Fruit fly (Drosophila melanogaster): ENCODE measurements around the gene CG3106.

The CG3106 gene

DNA sequence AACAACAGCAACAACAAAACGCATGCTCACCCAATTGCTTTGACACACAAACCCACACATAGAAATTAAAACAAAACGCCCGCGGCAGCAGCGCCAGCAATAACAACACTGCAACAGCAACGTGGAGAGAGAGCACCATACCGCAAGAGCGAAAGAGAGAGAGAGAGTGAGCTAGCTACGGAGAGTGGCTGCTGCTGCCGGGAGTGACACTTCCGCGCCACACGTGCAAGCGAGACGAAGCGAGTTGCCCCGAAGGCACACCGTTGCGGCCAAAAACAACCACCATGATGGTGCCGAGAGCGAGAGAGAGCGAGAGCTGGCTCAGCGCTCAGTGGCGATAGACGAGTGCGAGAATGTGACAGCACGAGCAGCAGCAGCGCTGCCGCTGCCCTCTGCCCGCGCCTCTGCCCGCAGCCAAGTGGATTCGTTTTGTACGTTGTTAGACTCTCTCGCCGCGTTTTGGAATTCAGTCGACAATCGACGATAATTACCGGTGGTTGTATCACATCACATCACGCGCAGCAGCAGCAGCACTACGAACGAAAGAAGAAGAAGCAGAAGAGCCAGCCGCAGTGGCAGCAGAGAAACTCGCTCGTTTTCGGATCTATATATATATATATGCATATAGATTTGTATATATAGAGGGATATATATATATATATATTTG lies 31.1 kb upstream of the CG3106 start, which contains the start of gene btd (continued):
- no peak for TF ChIP-seq CG2712 (tag; optimal IDR thresholded peaks at IDR 0.05)
- TF ChIP-seq twi (tag; optimal IDR thresholded peaks at IDR 0.05) = peak; percentile 27
- no peak for TF ChIP-seq CG14014 (GFP tag; IDR thresholded peaks at IDR 0.05)
- TF ChIP-seq chinmo (GFP tag; IDR thresholded peaks at IDR 0.05; ENCODE audit: partially characterized antibody) = peak; percentile 88; the same call in 2 of the 4 replicates
- no peak for TF ChIP-seq tgo (GFP tag; IDR thresholded peaks at IDR 0.05)
- no peak for TF ChIP-seq Dbx (GFP tag; IDR thresholded peaks at IDR 0.05)
- no peak for TF ChIP-seq CG6654 (GFP tag; optimal IDR thresholded peaks at IDR 0.05)
- TF ChIP-seq gro (GFP tag; optimal IDR thresholded peaks at IDR 0.05) = peak; percentile 2
- no peak for TF ChIP-seq slou (GFP tag; optimal IDR thresholded peaks at IDR 0.05)
- TF ChIP-seq wek (GFP tag; optimal IDR thresholded peaks at IDR 0.05) = no peak
- no peak for TF ChIP-seq CG1024 (GFP tag; IDR thresholded peaks at IDR 0.05)
- no peak for TF ChIP-seq az2 (GFP tag; optimal IDR thresholded peaks at IDR 0.05)
- no peak for TF ChIP-seq croc (GFP tag; conservative IDR thresholded peaks at IDR 0.05)
- no peak for TF ChIP-seq sim (GFP tag; IDR thresholded peaks at IDR 0.05)
- TF ChIP-seq CG8924 (tag; optimal IDR thresholded peaks at IDR 0.05) = peak; percentile 78
- no peak for TF ChIP-seq CG1647 (GFP tag; optimal IDR thresholded peaks at IDR 0.05)
- no peak for TF ChIP-seq jumu (GFP tag; optimal IDR thresholded peaks at IDR 0.05)
- TF ChIP-seq HmgD (GFP tag; optimal IDR thresholded peaks at IDR 0.05) = peak; percentile 63
- TF ChIP-seq Neu2 (GFP tag; optimal IDR thresholded peaks at IDR 0.05; ENCODE audit: borderline replicate concordance) = no peak
- peak; percentile 14 for TF ChIP-seq ewg (GFP tag; optimal IDR thresholded peaks at IDR 0.05)
- TF ChIP-seq CG7786 (GFP tag; optimal IDR thresholded peaks at IDR 0.05) = no peak
- no peak for TF ChIP-seq scrt (GFP tag; optimal IDR thresholded peaks at IDR 0.05)
- no peak for TF ChIP-seq zfh2 (GFP tag; optimal IDR thresholded peaks at IDR 0.05)
- peak; percentile 99 for TF ChIP-seq Nf-YC (tag; optimal IDR thresholded peaks at IDR 0.05)
- no peak for TF ChIP-seq CG17912 (GFP tag; optimal IDR thresholded peaks at IDR 0.05)
- no peak for TF ChIP-seq shn (GFP tag; optimal IDR thresholded peaks at IDR 0.05)
- no peak for TF ChIP-seq cato (GFP tag; optimal IDR thresholded peaks at IDR 0.05; ENCODE audit: borderline replicate concordance)
- 0 out of 3 replicates have a peak, but pooled peaks have one; percentile 63 for TF ChIP-seq CG2199 (GFP tag; IDR thresholded peaks at IDR 0.05)
- TF ChIP-seq Sox100B (GFP tag; optimal IDR thresholded peaks at IDR 0.05) = no peak
- TF ChIP-seq ham (GFP tag; IDR thresholded peaks at IDR 0.05) = no peak
- TF ChIP-seq sug (tag; optimal IDR thresholded peaks at IDR 0.05) = no peak
- TF ChIP-seq tll (GFP tag; optimal IDR thresholded peaks at IDR 0.05) = peak; percentile 41 to 67
- TF ChIP-seq ftz-f1 (GFP tag; optimal IDR thresholded peaks at IDR 0.05) = no peak
- TF ChIP-seq gsb (GFP tag; IDR thresholded peaks at IDR 0.05) = no peak
- TF ChIP-seq Atf3 (GFP tag; optimal IDR thresholded peaks at IDR 0.05) = no peak
- 0 out of 3 replicates have a peak, but pooled peaks have one; percentile 8 for TF ChIP-seq row (GFP tag; IDR thresholded peaks at IDR 0.05)
- TF ChIP-seq HLH4C (GFP tag; IDR thresholded peaks at IDR 0.05; ENCODE audit: partially characterized antibody) = 0 out of 3 replicates have a peak, but pooled peaks have one; percentile 16
- peak; percentile 99 for TF ChIP-seq CG10321 (GFP tag; IDR thresholded peaks at IDR 0.05)
- TF ChIP-seq CG8388 (GFP tag; optimal IDR thresholded peaks at IDR 0.05) = no peak
- no peak for TF ChIP-seq CG17361 (GFP tag; IDR thresholded peaks at IDR 0.05)
- no peak for TF ChIP-seq HHEX (GFP tag; optimal IDR thresholded peaks at IDR 0.05)
- TF ChIP-seq zf30C (GFP tag; optimal IDR thresholded peaks at IDR 0.05) = no peak
- no peak for TF ChIP-seq CG6791 (GFP tag; IDR thresholded peaks at IDR 0.05; ENCODE audit: partially characterized antibody)
- TF ChIP-seq CG13624 (GFP tag; optimal IDR thresholded peaks at IDR 0.05) = no peak
- TF ChIP-seq CG15073 (GFP tag; optimal IDR thresholded peaks at IDR 0.05) = no peak
- TF ChIP-seq Scr (GFP tag; IDR thresholded peaks at IDR 0.05; ENCODE audit: partially characterized antibody) = peak; percentile 29; the same call in 1 of the 2 replicates
- peak; percentile 53 for TF ChIP-seq nmo (GFP tag; optimal IDR thresholded peaks at IDR 0.05)
- peak; percentile 91 for TF ChIP-seq cg (GFP tag; optimal IDR thresholded peaks at IDR 0.05)
- TF ChIP-seq CG10979 (tag; optimal IDR thresholded peaks at IDR 0.05) = no peak
